Fruit fly (Drosophila melanogaster) Kc167 (cell line): ENCODE measurements around the gene Alp5.

Experiments
- Myc ChIP-seq: fragments of >200 bp; optimal IDR thresholded peaks from 2 replicates; lab custom pipeline; 2017; ENCODE audit warnings: missing external identifiers
- ttk ChIP-seq: sonication (Bioruptor generic); optimal IDR thresholded peaks from 2 replicates; lab custom pipeline; 2017; ENCODE audit warnings: missing external identifiers

- TF ChIP-seq Myc, result no peak
- no peak for TF ChIP-seq ttk (lab: Kevin White, UChicago)
Measured at dm6 chr3R:20960881-20961518, 45.8 kb downstream of the Alp5 start.
